Worm (Caenorhabditis elegans) whole organism, L2 larva: ENCODE results near the gene K02D10.3.
A peak's percentile ranks its signal among the peaks of the same experiment; 100 is the strongest.

Experiments
- C34F6.9 ChIP-seq: fragments of 150-350 bp; optimal IDR thresholded peaks from 2 replicates; lab custom pipeline; 2014; ENCODE audit warnings: missing biosample characterization, missing genetic modification characterization
- Y55F3AM.14 ChIP-seq: fragments of 200-800 bp; sonication (Bioruptor generic); optimal IDR thresholded peaks from 2 replicates; lab custom pipeline; 2018; ENCODE audit warnings: mild to moderate bottlenecking, missing genetic modification characterization, missing compliant biosample characterization
- ZK546.5 ChIP-seq: sonication (generic microtip); optimal IDR thresholded peaks from 2 replicates; lab custom pipeline; 2017; ENCODE audit warnings: missing biosample characterization, missing genetic modification characterization
- alr-1 ChIP-seq: fragments of 150-350 bp; optimal IDR thresholded peaks from 2 replicates; lab custom pipeline; 2014; ENCODE audit warnings: missing biosample characterization, missing genetic modification characterization
- aly-2 ChIP-seq: fragments of 150-350 bp; optimal IDR thresholded peaks from 2 replicates; lab custom pipeline; 2014; ENCODE audit warnings: missing biosample characterization, missing genetic modification characterization
- ama-1 ChIP-seq: fragments of 150-350 bp; optimal IDR thresholded peaks from 2 replicates; lab custom pipeline; 2018; ENCODE audit warnings: inconsistent platforms
- blmp-1 ChIP-seq: sonication (generic microtip); optimal IDR thresholded peaks from 2 replicates; lab custom pipeline; 2017; ENCODE audit warnings: missing genetic modification characterization, mild to moderate bottlenecking, missing compliant biosample characterization, antibody characterized with exemption, moderate library complexity; ENCODE audit not compliant: insufficient read depth
- ceh-16 ChIP-seq: fragments of 150-350 bp; optimal IDR thresholded peaks from 2 replicates; lab custom pipeline; 2014; ENCODE audit warnings: missing biosample characterization, missing genetic modification characterization
- ceh-82 ChIP-seq: fragments of 150-350 bp; optimal IDR thresholded peaks from 2 replicates; lab custom pipeline; 2014; ENCODE audit warnings: missing biosample characterization, missing genetic modification characterization
- crh-2 ChIP-seq: sonication (generic microtip); optimal IDR thresholded peaks from 2 replicates; lab custom pipeline; 2017; ENCODE audit warnings: missing biosample characterization, missing genetic modification characterization
- dmd-4 ChIP-seq: sonication (generic microtip); optimal IDR thresholded peaks from 2 replicates; lab custom pipeline; 2017; ENCODE audit warnings: missing biosample characterization, missing genetic modification characterization
- egl-27 ChIP-seq: sonication (generic microtip); optimal IDR thresholded peaks from 3 replicates; lab custom pipeline; 2017; ENCODE audit warnings: missing biosample characterization, missing genetic modification reagents, missing genetic modification characterization
- elt-1 ChIP-seq: fragments of 150-350 bp; optimal IDR thresholded peaks from 2 replicates; lab custom pipeline; 2014; ENCODE audit warnings: missing biosample characterization, missing genetic modification characterization
- fos-1 ChIP-seq: fragments of 150-350 bp; optimal IDR thresholded peaks from 2 replicates; lab custom pipeline; 2014; ENCODE audit warnings: missing biosample characterization, missing genetic modification characterization
- gmeb-1 ChIP-seq: fragments of 150-350 bp; optimal IDR thresholded peaks from 2 replicates; lab custom pipeline; 2014; ENCODE audit warnings: missing biosample characterization, missing genetic modification characterization
- lin-11 ChIP-seq: fragments of 150-350 bp; sonication (generic microtip); optimal IDR thresholded peaks from 2 replicates; lab custom pipeline; 2014; ENCODE audit warnings: missing biosample characterization, missing genetic modification characterization, inconsistent platforms, mixed read lengths
- lin-39 ChIP-seq: fragments of 150-350 bp; optimal IDR thresholded peaks from 2 replicates; lab custom pipeline; 2014; ENCODE audit warnings: missing biosample characterization, missing genetic modification reagents, missing genetic modification characterization
- lsy-2 ChIP-seq, 2 experiments: fragments of 150-350 bp in 1 of 2; sonication (generic microtip) in 1 of 2; optimal IDR thresholded peaks; 2 replicates each; lab custom pipeline; 2014 to 2017; ENCODE audit warnings: missing biosample characterization in 2 of 2, missing genetic modification characterization in 2 of 2
- mab-5 ChIP-seq: fragments of 150-350 bp; optimal IDR thresholded peaks from 2 replicates; lab custom pipeline; 2014; ENCODE audit warnings: missing biosample characterization, missing genetic modification characterization
- mbf-1 ChIP-seq: sonication (generic microtip); optimal IDR thresholded peaks from 2 replicates; lab custom pipeline; 2017; ENCODE audit warnings: missing biosample characterization, missing genetic modification characterization
- nhr-11 ChIP-seq: fragments of 150-350 bp; optimal IDR thresholded peaks from 2 replicates; lab custom pipeline; 2014; ENCODE audit warnings: missing biosample characterization, missing genetic modification characterization
- nhr-12 ChIP-seq: fragments of 150-350 bp; optimal IDR thresholded peaks from 2 replicates; lab custom pipeline; 2014; ENCODE audit warnings: missing biosample characterization, missing genetic modification characterization
- nhr-129 ChIP-seq: fragments of 150-350 bp; optimal IDR thresholded peaks from 2 replicates; lab custom pipeline; 2014; ENCODE audit warnings: missing biosample characterization, missing genetic modification characterization
- nhr-21 ChIP-seq: fragments of 150-350 bp; optimal IDR thresholded peaks from 2 replicates; lab custom pipeline; 2014; ENCODE audit warnings: missing biosample characterization, missing genetic modification characterization
- nhr-25 ChIP-seq: fragments of 150-350 bp; sonication (generic microtip); optimal IDR thresholded peaks from 3 replicates; lab custom pipeline; 2014; ENCODE audit warnings: missing biosample characterization, missing genetic modification characterization
- nhr-6 ChIP-seq: fragments of 150-350 bp; optimal IDR thresholded peaks from 2 replicates; lab custom pipeline; 2014; ENCODE audit warnings: missing biosample characterization, missing genetic modification characterization
- nhr-77 ChIP-seq: fragments of 150-350 bp; optimal IDR thresholded peaks from 2 replicates; lab custom pipeline; 2014; ENCODE audit warnings: missing biosample characterization, missing genetic modification characterization
- sem-4 ChIP-seq: fragments of 150-350 bp; optimal IDR thresholded peaks from 2 replicates; lab custom pipeline; 2014; ENCODE audit warnings: missing biosample characterization, missing genetic modification reagents, missing genetic modification characterization
- skn-1 ChIP-seq: sonication (generic microtip); optimal IDR thresholded peaks from 2 replicates; lab custom pipeline; 2017; ENCODE audit warnings: missing biosample characterization, missing genetic modification characterization
- sma-9 ChIP-seq, 2 experiments: fragments of 150-350 bp in 1 of 2; sonication (generic microtip) in 1 of 2; optimal IDR thresholded peaks; 2 replicates each; lab custom pipeline; 2014 to 2016; ENCODE audit warnings: missing genetic modification characterization in 2 of 2, mild to moderate bottlenecking in 1 of 2, missing biosample characterization in 1 of 2, missing compliant biosample characterization in 1 of 2, missing genetic modification reagents in 1 of 2, moderate library complexity in 1 of 2
- snpc-4 ChIP-seq: fragments of 150-350 bp; optimal IDR thresholded peaks from 2 replicates; lab custom pipeline; 2014; ENCODE audit warnings: missing biosample characterization, missing genetic modification characterization
- unc-39 ChIP-seq: fragments of 150-350 bp; optimal IDR thresholded peaks from 2 replicates; lab custom pipeline; 2014; ENCODE audit warnings: missing biosample characterization, missing genetic modification characterization
- unc-55 ChIP-seq: fragments of 150-350 bp; sonication (generic microtip); optimal IDR thresholded peaks from 3 replicates; lab custom pipeline; 2014; ENCODE audit warnings: missing biosample characterization, missing genetic modification reagents, missing genetic modification characterization
- unc-62 ChIP-seq: fragments of 150-350 bp; optimal IDR thresholded peaks from 2 replicates; lab custom pipeline; 2014; ENCODE audit warnings: missing biosample characterization, missing genetic modification reagents, missing genetic modification characterization
- zag-1 ChIP-seq: fragments of 150-350 bp; optimal IDR thresholded peaks from 2 replicates; lab custom pipeline; 2014; ENCODE audit warnings: missing biosample characterization, missing genetic modification characterization
- ztf-1 ChIP-seq: fragments of 200-800 bp; sonication (Bioruptor generic); conservative IDR thresholded peaks from 2 replicates; pipeline ENCODE4 v1.3.6; 2022; ENCODE audit warnings: missing genetic modification characterization, missing compliant biosample characterization
- ztf-11 ChIP-seq: sonication (generic microtip); optimal IDR thresholded peaks from 2 replicates; lab custom pipeline; 2017; ENCODE audit warnings: missing biosample characterization, missing genetic modification characterization
- ztf-4 ChIP-seq: fragments of 150-350 bp; optimal IDR thresholded peaks from 2 replicates; lab custom pipeline; 2014; ENCODE audit warnings: missing biosample characterization, missing genetic modification characterization

Gene K02D10.3

DNA sequence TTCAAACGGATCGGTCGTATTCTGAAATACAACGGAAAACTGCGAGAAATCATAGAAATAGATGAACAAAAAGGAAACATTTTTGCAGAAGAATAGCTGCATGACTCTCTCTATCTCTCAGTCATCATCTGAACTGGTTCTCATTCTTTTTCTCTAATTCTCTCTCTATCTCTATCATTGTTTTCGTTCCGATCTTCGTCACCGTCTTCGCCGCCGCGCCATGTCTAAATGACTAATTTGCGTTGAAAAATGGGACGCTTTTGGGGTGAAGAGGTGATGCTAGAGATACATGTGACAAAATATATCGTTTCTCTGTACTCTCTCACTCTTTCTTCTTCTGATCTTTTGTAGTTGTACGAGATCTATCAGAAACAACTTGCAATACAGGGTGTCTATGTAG, 8.7 kb upstream of the K02D10.3 start (continued):
- no peak for TF ChIP-seq Y55F3AM.14 (GFP tag; lab: Kevin White, UChicago)
- TF ChIP-seq snpc-4 (tag; lab: Kevin White, UChicago) = no peak
- no peak for TF ChIP-seq unc-39 (tag; lab: Kevin White, UChicago)
- TF ChIP-seq sem-4 = peak; percentile 47
- TF ChIP-seq nhr-12 (tag; lab: Kevin White, UChicago) = no peak
- TF ChIP-seq alr-1 (tag; lab: Kevin White, UChicago) = no peak
- no peak for TF ChIP-seq ztf-11 (tag; lab: Kevin White, UChicago)
- TF ChIP-seq nhr-25 = peak; percentile 95
- peak; percentile 79 for TF ChIP-seq fos-1
- no peak for TF ChIP-seq aly-2 (tag; lab: Kevin White, UChicago)
- TF ChIP-seq lin-39 (tag; lab: Kevin White, UChicago) = no peak
- TF ChIP-seq unc-62 (GFP tag; lab: Kevin White, UChicago) = no peak
- TF ChIP-seq skn-1 (tag; lab: Kevin White, UChicago) = no peak
- no peak for TF ChIP-seq ZK546.5 (tag; lab: Kevin White, UChicago)

- TF ChIP-seq snpc-4 (tag; lab: Kevin White, UChicago) (no peak), mab-5 (tag; lab: Kevin White, UChicago) (no peak), nhr-11 (tag; lab: Kevin White, UChicago) (no peak), lin-11 (tag; lab: Kevin White, UChicago) (no peak), nhr-12 (tag; lab: Kevin White, UChicago) (no peak), ztf-11 (tag; lab: Kevin White, UChicago) (no peak), nhr-77 (tag; lab: Kevin White, UChicago) (no peak), fos-1 (no peak), zag-1 (tag; lab: Kevin White, UChicago) (no peak)
These were observed 8.2 kb upstream of the K02D10.3 start, which contains the start of gene K02D10.4 for ce11 chrIII:8779912-8780311. Gene K02D10.4 (minus strand): TSS chrIII:8780012.

DNA sequence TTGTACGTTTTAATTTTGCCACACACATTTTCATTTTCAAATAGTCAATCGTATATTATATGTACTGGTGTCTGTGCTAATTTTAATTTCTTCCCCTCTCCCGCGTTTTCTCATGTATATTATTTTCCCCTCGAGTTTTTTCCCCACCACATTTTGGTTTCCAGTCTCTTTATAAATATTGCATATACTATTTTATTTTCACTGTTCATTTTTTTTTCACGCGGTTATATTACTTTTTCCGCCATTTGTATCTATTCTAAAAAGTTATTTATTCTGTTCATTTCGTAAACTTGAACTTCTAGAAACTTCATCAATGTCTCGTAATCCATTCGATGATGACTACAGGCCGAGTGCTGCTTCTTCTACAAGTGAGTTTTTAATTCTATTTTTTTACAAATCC, 4.2 kb upstream of the K02D10.3 start, which contains the start of gene snap-29:
TSS of gene snap-29 (plus strand) at position 301 of the 400 bp plus-strand sequence.
- TF ChIP-seq sma-9 (GFP tag; optimal IDR thresholded peaks at IDR 0.05; lab: Kevin White, UChicago) (no peak), sma-9 (tag; optimal IDR thresholded peaks at IDR 0.05; lab: Kevin White, UChicago) (no peak), fos-1 (no peak), ZK546.5 (tag; lab: Kevin White, UChicago) (no peak), nhr-25 (no peak), nhr-21 (no peak), C34F6.9 (tag; lab: Kevin White, UChicago) (no peak), elt-1 (tag; lab: Kevin White, UChicago) (no peak), lsy-2 (tag; optimal IDR thresholded peaks at IDR 0.05; lab: Kevin White, UChicago) (no peak), ztf-1 (GFP tag; lab: Robert Waterston, UW) (no peak), ztf-4 (tag; lab: Kevin White, UChicago) (no peak), dmd-4 (tag; lab: Kevin White, UChicago) (no peak), Y55F3AM.14 (GFP tag; lab: Kevin White, UChicago) (no peak)

DNA sequence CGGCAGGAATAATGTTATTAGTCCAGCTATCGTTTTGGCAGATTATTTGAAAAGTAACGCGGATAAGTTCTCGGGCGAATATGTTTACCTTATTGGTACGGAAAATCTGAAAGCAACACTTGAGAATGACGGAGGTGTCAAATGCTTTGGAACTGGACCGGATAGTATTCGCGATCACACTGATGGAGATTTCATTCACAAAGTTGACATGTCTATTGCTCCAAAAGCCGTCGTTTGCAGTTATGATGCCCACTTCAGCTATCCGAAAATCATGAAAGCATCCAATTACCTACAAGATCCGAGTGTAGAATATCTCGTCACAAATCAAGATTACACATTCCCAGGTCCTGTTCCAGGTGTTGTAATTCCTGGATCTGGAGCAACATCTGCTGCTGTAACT, 1.6 kb upstream of the K02D10.3 start:
- TF ChIP-seq zag-1 (tag; lab: Kevin White, UChicago) (no peak), gmeb-1 (no peak), C34F6.9 (tag; lab: Kevin White, UChicago) (no peak), dmd-4 (tag; lab: Kevin White, UChicago) (no peak), aly-2 (tag; lab: Kevin White, UChicago) (no peak), ztf-4 (tag; lab: Kevin White, UChicago) (no peak), alr-1 (tag; lab: Kevin White, UChicago) (no peak), mbf-1 (tag; lab: Kevin White, UChicago) (no peak), fos-1 (no peak), elt-1 (tag; lab: Kevin White, UChicago) (no peak), lsy-2 (tag; optimal IDR thresholded peaks at IDR 0.05; lab: Kevin White, UChicago) (no peak), sem-4 (no peak), nhr-129 (no peak)

ce11 chrIII:8772428-8773027, 777 bp upstream of the K02D10.3 start:
- TF ChIP-seq C34F6.9 (tag; lab: Kevin White, UChicago) = peak; percentile 29
- peak; percentile 1 for TF ChIP-seq unc-55 (GFP tag; lab: Kevin White, UChicago)
- TF ChIP-seq sma-9 (GFP tag; optimal IDR thresholded peaks at IDR 0.05; lab: Kevin White, UChicago) = peak; percentile 39
- no peak for TF ChIP-seq sma-9 (tag; optimal IDR thresholded peaks at IDR 0.05; lab: Kevin White, UChicago)
- TF ChIP-seq fos-1 = peak; percentile 50
- peak; percentile 61 for TF ChIP-seq crh-2
- no peak for TF ChIP-seq ceh-16
- TF ChIP-seq blmp-1 (tag; lab: Kevin White, UChicago) = peak; percentile 56
- no peak for TF ChIP-seq ceh-82 (tag; lab: Kevin White, UChicago)
- TF ChIP-seq ama-1 (lab: Kevin White, UChicago) = no peak
- no peak for TF ChIP-seq nhr-6 (tag; lab: Kevin White, UChicago)
- peak in 1 of 2 experiments; percentile 7 for TF ChIP-seq lsy-2 (tag; optimal IDR thresholded peaks at IDR 0.05; lab: Kevin White, UChicago)
- TF ChIP-seq skn-1 (tag; lab: Kevin White, UChicago) = no peak
- no peak for TF ChIP-seq egl-27 (tag; lab: Kevin White, UChicago)
- no peak for TF ChIP-seq alr-1 (tag; lab: Kevin White, UChicago)
- TF ChIP-seq nhr-21 = peak; percentile 35
- peak; percentile 16 for TF ChIP-seq nhr-129
- TF ChIP-seq, all 48 proteins: peak for 9
